Worm (Caenorhabditis elegans): ENCODE results near the gene F01F1.11.

- TF ChIP-seq nhr-28 (tag; optimal IDR thresholded peaks at IDR 0.05): no peak
- no peak for TF ChIP-seq ZK546.5 (tag; optimal IDR thresholded peaks at IDR 0.05)
- TF ChIP-seq elt-3 (tag; optimal IDR thresholded peaks at IDR 0.05): no peak
- TF ChIP-seq fkh-10 (GFP tag; optimal IDR thresholded peaks at IDR 0.05): no peak
- no peak for TF ChIP-seq nhr-77 (tag; optimal IDR thresholded peaks at IDR 0.05)
Measured at ce11 chrIII:5874664-5875417, 3.2 kb upstream of the F01F1.11 start.
